Worm (Caenorhabditis elegans) whole organism, mixed stage, embryonic: ENCODE data around the gene F55A11.8.

Experiments used
- bed-3 ChIP-seq: fragments of 200-800 bp; sonication (Bioruptor generic); optimal IDR thresholded peaks from 3 replicates; lab custom pipeline; 2018; ENCODE audit warnings: mild to moderate bottlenecking, missing genetic modification characterization, moderate library complexity, missing compliant biosample characterization
- snpc-4 ChIP-seq: fragments of 150-350 bp; optimal IDR thresholded peaks from 2 replicates; lab custom pipeline; 2014; ENCODE audit warnings: missing biosample characterization, missing genetic modification characterization

DNA sequence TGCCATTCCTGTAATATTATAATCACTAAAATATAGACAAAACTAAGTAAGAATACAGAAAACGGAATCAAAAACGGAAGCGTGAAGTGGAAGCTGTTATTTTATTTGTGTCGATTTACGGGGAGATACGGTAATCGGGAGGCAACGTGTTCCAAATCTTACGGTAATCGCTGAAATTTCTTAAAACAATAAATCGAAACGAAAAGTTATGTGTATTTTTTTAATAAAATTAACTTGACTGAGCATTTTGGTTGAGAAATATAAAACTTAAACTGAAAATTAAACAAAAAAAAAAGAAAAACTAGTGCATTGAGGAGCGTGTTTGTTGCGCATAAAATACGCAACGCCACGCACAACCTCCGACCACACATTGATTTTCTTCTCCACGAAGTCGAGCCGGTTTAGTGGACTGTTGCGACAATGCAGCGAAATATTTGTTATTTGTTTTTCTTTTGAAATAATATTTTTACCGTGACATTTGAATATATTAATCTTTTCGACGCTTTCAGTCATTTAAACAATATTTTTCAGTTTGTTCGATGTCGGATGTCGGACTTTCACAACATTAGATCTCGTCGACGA is 23.5 kb upstream of the F55A11.8 start, which contains the start of the genes F55A11.1 and syx-5:
- TF ChIP-seq snpc-4 (tag; lab: Kevin White, UChicago) (no peak), bed-3 (GFP tag; lab: Kevin White, UChicago) (no peak)
